Fruit fly (Drosophila melanogaster): Measurements from ENCODE around the gene Npc2e.

Gene Npc2e

dm6 chr3R:10093252-10094030 lies 40.3 kb downstream of the Npc2e start (continued):
- no peak for TF ChIP-seq CG12299 (tag; optimal IDR thresholded peaks at IDR 0.05)
- TF ChIP-seq lmd (GFP tag; IDR thresholded peaks at IDR 0.05) = no peak
- no peak for TF ChIP-seq tio (GFP tag; optimal IDR thresholded peaks at IDR 0.05)
- TF ChIP-seq sna (GFP tag; IDR thresholded peaks at IDR 0.05; ENCODE audit: partially characterized antibody) = 0 out of 2 replicates have a peak, but pooled peaks have one; percentile 19
- no peak for TF ChIP-seq CG10462 (GFP tag; optimal IDR thresholded peaks at IDR 0.05)
- peak; percentile 44 for TF ChIP-seq CG13287 (GFP tag; IDR thresholded peaks at IDR 0.05; ENCODE audit: partially characterized antibody)
- TF ChIP-seq ab (GFP tag; optimal IDR thresholded peaks at IDR 0.05) = no peak
- TF ChIP-seq HLHmδ (GFP tag; optimal IDR thresholded peaks at IDR 0.05) = no peak
- TF ChIP-seq Abd-B (GFP tag; optimal IDR thresholded peaks at IDR 0.05) = no peak
- no peak for TF ChIP-seq C15 (GFP tag; IDR thresholded peaks at IDR 0.05)
- no peak for TF ChIP-seq CG3407 (GFP tag; optimal IDR thresholded peaks at IDR 0.05)
- no peak for TF ChIP-seq CG2129 (GFP tag; IDR thresholded peaks at IDR 0.05; ENCODE audit: partially characterized antibody)
- no peak for TF ChIP-seq CG17568 (GFP tag; optimal IDR thresholded peaks at IDR 0.05)
- TF ChIP-seq Camta (GFP tag; optimal IDR thresholded peaks at IDR 0.05) = no peak
- no peak for TF ChIP-seq gsb (GFP tag; IDR thresholded peaks at IDR 0.05)
- TF ChIP-seq CG17612 (GFP tag; IDR thresholded peaks at IDR 0.05) = no peak
- peak; percentile 23 for TF ChIP-seq nom (GFP tag; optimal IDR thresholded peaks at IDR 0.05)
- TF ChIP-seq CG8388 (GFP tag; optimal IDR thresholded peaks at IDR 0.05) = no peak
- no peak for TF ChIP-seq CG5180 (GFP tag; optimal IDR thresholded peaks at IDR 0.05)
- TF ChIP-seq Bgb (GFP tag; IDR thresholded peaks at IDR 0.05; ENCODE audit: partially characterized antibody) = no peak
- TF ChIP-seq Deaf1 (tag; optimal IDR thresholded peaks at IDR 0.05) = peak; percentile 55
- TF ChIP-seq CG8359 (GFP tag; optimal IDR thresholded peaks at IDR 0.05; ENCODE audit: borderline replicate concordance) = no peak
- TF ChIP-seq trh (GFP tag; optimal IDR thresholded peaks at IDR 0.05) = no peak
- no peak for TF ChIP-seq Lhr (GFP tag; optimal IDR thresholded peaks at IDR 0.05)
- no peak for TF ChIP-seq CG16815 (GFP tag; optimal IDR thresholded peaks at IDR 0.05)
- no peak for TF ChIP-seq D (optimal IDR thresholded peaks at IDR 0.05)
- TF ChIP-seq D (GFP tag; optimal IDR thresholded peaks at IDR 0.05) = no peak
- no peak for TF ChIP-seq CG5245 (GFP tag; optimal IDR thresholded peaks at IDR 0.05)
- no peak for TF ChIP-seq sc (optimal IDR thresholded peaks at IDR 0.05)
- no peak for TF ChIP-seq sc (GFP tag; optimal IDR thresholded peaks at IDR 0.05)
- no peak for TF ChIP-seq CG9437 (GFP tag; optimal IDR thresholded peaks at IDR 0.05)
- no peak for TF ChIP-seq NC2α (GFP tag; optimal IDR thresholded peaks at IDR 0.05)
- no peak for TF ChIP-seq CG31224 (GFP tag; IDR thresholded peaks at IDR 0.05)
- no peak for TF ChIP-seq CG12659 (GFP tag; optimal IDR thresholded peaks at IDR 0.05)
- no peak for TF ChIP-seq CG1647 (GFP tag; optimal IDR thresholded peaks at IDR 0.05)

dm6 chr3R:10095052-10095451 lies 41.9 kb downstream of the Npc2e start:
- TF ChIP-seq CG6175 (GFP tag; IDR thresholded peaks at IDR 0.05) (no peak), CG13123 (GFP tag; optimal IDR thresholded peaks at IDR 0.05) (no peak), HmgZ (tag; optimal IDR thresholded peaks at IDR 0.05) (no peak), CG11695 (GFP tag; IDR thresholded peaks at IDR 0.05) (no peak), ems (GFP tag; optimal IDR thresholded peaks at IDR 0.05) (no peak), CG4617 (GFP tag; optimal IDR thresholded peaks at IDR 0.05; ENCODE audit: borderline replicate concordance) (no peak), CG13424 (tag; optimal IDR thresholded peaks at IDR 0.05) (no peak), CG15601 (tag; optimal IDR thresholded peaks at IDR 0.05) (no peak), Eip74EF (GFP tag; optimal IDR thresholded peaks at IDR 0.05) (no peak), CG4328 (GFP tag; optimal IDR thresholded peaks at IDR 0.05) (no peak), CG9817 (tag; optimal IDR thresholded peaks at IDR 0.05) (no peak), CG30403 (GFP tag; optimal IDR thresholded peaks at IDR 0.05) (no peak), Fer1 (GFP tag; optimal IDR thresholded peaks at IDR 0.05) (no peak), chinmo (GFP tag; IDR thresholded peaks at IDR 0.05; ENCODE audit: partially characterized antibody) (0 out of 4 replicates have a peak, but pooled peaks have one; percentile 13), onecut (GFP tag; IDR thresholded peaks at IDR 0.05) (no peak), CG3847 (GFP tag; IDR thresholded peaks at IDR 0.05) (0 out of 2 replicates have a peak, but pooled peaks have one; percentile 8)
